Fruit fly (Drosophila melanogaster): ENCODE results near the gene Adsl.

Gene Adsl

dm6 chr3R:17059100-17059810, 38.3 kb upstream of the Adsl start:
- TF ChIP-seq h (optimal IDR thresholded peaks at IDR 0.05) = no peak
- TF ChIP-seq Myc (optimal IDR thresholded peaks at IDR 0.05) = no peak
- no peak for TF ChIP-seq insv (optimal IDR thresholded peaks at IDR 0.05)
- no peak for TF ChIP-seq ttk (optimal IDR thresholded peaks at IDR 0.05)
- no peak for TF ChIP-seq psq (optimal IDR thresholded peaks at IDR 0.05)
- no peak for TF ChIP-seq Sin3A (optimal IDR thresholded peaks at IDR 0.05)

dm6 chr3R:17056905-17057251, 36.0 kb upstream of the Adsl start:
- TF ChIP-seq psq (optimal IDR thresholded peaks at IDR 0.05) = no peak
- no peak for TF ChIP-seq Myc (optimal IDR thresholded peaks at IDR 0.05)
- TF ChIP-seq ttk (optimal IDR thresholded peaks at IDR 0.05) = no peak

- TF ChIP-seq Sin3A (optimal IDR thresholded peaks at IDR 0.05) (no peak), psq (optimal IDR thresholded peaks at IDR 0.05) (no peak), h (optimal IDR thresholded peaks at IDR 0.05) (no peak), Myc (optimal IDR thresholded peaks at IDR 0.05) (no peak), insv (optimal IDR thresholded peaks at IDR 0.05) (no peak), ttk (optimal IDR thresholded peaks at IDR 0.05) (no peak)
Observed at dm6 chr3R:17056183-17056904, 35.4 kb upstream of the Adsl start.

dm6 chr3R:17054528-17054927, 33.6 kb upstream of the Adsl start:
- TF ChIP-seq Sin3A (optimal IDR thresholded peaks at IDR 0.05) = no peak
- TF ChIP-seq insv (optimal IDR thresholded peaks at IDR 0.05) = no peak
- no peak for TF ChIP-seq psq (optimal IDR thresholded peaks at IDR 0.05)
- TF ChIP-seq Myc (optimal IDR thresholded peaks at IDR 0.05) = no peak
- no peak for TF ChIP-seq ttk (optimal IDR thresholded peaks at IDR 0.05)
- TF ChIP-seq h (optimal IDR thresholded peaks at IDR 0.05) = no peak

- no peak for TF ChIP-seq psq (optimal IDR thresholded peaks at IDR 0.05)
Observed at dm6 chr3R:17053415-17054177, 32.7 kb upstream of the Adsl start, which contains the start of gene Dad. TSS of gene Dad (plus strand) at chr3R:17054007.

- TF ChIP-seq Sin3A (optimal IDR thresholded peaks at IDR 0.05) (no peak), h (optimal IDR thresholded peaks at IDR 0.05) (no peak), Myc (optimal IDR thresholded peaks at IDR 0.05) (no peak), insv (optimal IDR thresholded peaks at IDR 0.05) (no peak), psq (optimal IDR thresholded peaks at IDR 0.05) (no peak), ttk (optimal IDR thresholded peaks at IDR 0.05) (no peak)
Observed at dm6 chr3R:17052465-17053149, 31.7 kb upstream of the Adsl start.

- TF ChIP-seq Myc (optimal IDR thresholded peaks at IDR 0.05) = no peak
Observed at dm6 chr3R:17048867-17049266, 27.9 kb upstream of the Adsl start.

- TF ChIP-seq psq (optimal IDR thresholded peaks at IDR 0.05) (no peak), Sin3A (optimal IDR thresholded peaks at IDR 0.05) (no peak), ttk (optimal IDR thresholded peaks at IDR 0.05) (no peak), insv (optimal IDR thresholded peaks at IDR 0.05) (no peak), h (optimal IDR thresholded peaks at IDR 0.05) (no peak), Myc (optimal IDR thresholded peaks at IDR 0.05) (no peak)
Observed at dm6 chr3R:17043570-17043923, 22.6 kb upstream of the Adsl start.

- TF ChIP-seq h (optimal IDR thresholded peaks at IDR 0.05) (no peak), psq (optimal IDR thresholded peaks at IDR 0.05) (no peak), Myc (optimal IDR thresholded peaks at IDR 0.05) (no peak), Sin3A (optimal IDR thresholded peaks at IDR 0.05) (no peak), insv (optimal IDR thresholded peaks at IDR 0.05) (no peak)
Observed at dm6 chr3R:17042838-17043569, 22.1 kb upstream of the Adsl start, which contains the start of the genes bdwf and Patr-1. TSS of gene bdwf (minus strand) at chr3R:17043136. TSS of gene Patr-1 (plus strand) at chr3R:17043564.

- TF ChIP-seq h (optimal IDR thresholded peaks at IDR 0.05) (no peak), psq (optimal IDR thresholded peaks at IDR 0.05) (no peak), Myc (optimal IDR thresholded peaks at IDR 0.05) (no peak), insv (optimal IDR thresholded peaks at IDR 0.05) (no peak), ttk (optimal IDR thresholded peaks at IDR 0.05) (no peak), Sin3A (optimal IDR thresholded peaks at IDR 0.05) (no peak)
Observed at dm6 chr3R:17039993-17040807, 19.3 kb upstream of the Adsl start, which contains the start of the genes CG18213 and Trm7-32. TSS of gene CG18213 (minus strand) at chr3R:17040203. TSS of gene Trm7-32 (plus strand) at chr3R:17040682.

- TF ChIP-seq h (optimal IDR thresholded peaks at IDR 0.05) (no peak), insv (optimal IDR thresholded peaks at IDR 0.05) (no peak), Sin3A (optimal IDR thresholded peaks at IDR 0.05) (no peak), ttk (optimal IDR thresholded peaks at IDR 0.05) (no peak), psq (optimal IDR thresholded peaks at IDR 0.05) (no peak), Myc (optimal IDR thresholded peaks at IDR 0.05) (no peak)
Observed at dm6 chr3R:17035945-17036344, 15.0 kb upstream of the Adsl start, which contains the start of gene CG4009. TSS of gene CG4009 (minus strand) at chr3R:17036045.
